Worm (Caenorhabditis elegans) whole organism, young adult: ENCODE data around the gene klo-1.

Experiments
- F57A8.1 ChIP-seq: fragments of 200-800 bp; sonication (Bioruptor generic); optimal IDR thresholded peaks from 2 replicates; lab custom pipeline; 2018; ENCODE audit warnings: mild to moderate bottlenecking, missing genetic modification characterization, moderate library complexity, missing compliant biosample characterization
- Y56A3A.18 ChIP-seq: fragments of 200-800 bp; sonication (Bioruptor generic); IDR thresholded peaks from 2 replicates; pipeline ENCODE4 v1.3.6; 2022; ENCODE audit warnings: missing genetic modification reagents, missing genetic modification characterization, missing compliant biosample characterization
- bed-1 ChIP-seq: fragments of 200-800 bp; sonication (Bioruptor generic); IDR thresholded peaks from 2 replicates; pipeline ENCODE4 v1.3.6; 2022; ENCODE audit warnings: missing genetic modification reagents, missing genetic modification characterization, missing compliant biosample characterization
- ceh-58 ChIP-seq: fragments of 200-800 bp; sonication (Bioruptor generic); IDR thresholded peaks from 2 replicates; pipeline ENCODE4 v1.3.6; 2022; ENCODE audit warnings: missing genetic modification characterization, missing compliant biosample characterization
- lin-35 ChIP-seq, 3 experiments: fragments of 150-350 bp in 2 of 3; sonication (generic microtip) in 1 of 3; optimal IDR thresholded peaks; 2 replicates each; lab custom pipeline; 2014 to 2018; ENCODE audit warnings: missing biosample characterization in 3 of 3, missing genetic modification characterization in 3 of 3, missing genetic modification reagents in 3 of 3
- nhr-90 ChIP-seq: sonication (generic microtip); optimal IDR thresholded peaks from 2 replicates; lab custom pipeline; 2016; ENCODE audit warnings: missing genotype, mild to moderate bottlenecking, missing genetic modification characterization, missing compliant biosample characterization
- rec-8 ChIP-seq, 2 experiments: sonication (generic microtip); optimal IDR thresholded peaks; 2 replicates each; lab custom pipeline; 2016; ENCODE audit warnings: mild to moderate bottlenecking in 2 of 2, missing genetic modification characterization in 2 of 2, missing genetic modification reagents in 2 of 2, missing genotype in 2 of 2, missing biosample characterization in 1 of 2, missing compliant biosample characterization in 1 of 2, moderate library complexity in 1 of 2
- unc-62 ChIP-seq: fragments of 150-350 bp; optimal IDR thresholded peaks from 2 replicates; lab custom pipeline; 2014; ENCODE audit warnings: missing biosample characterization, missing genetic modification reagents, missing genetic modification characterization

- TF ChIP-seq ceh-58 (GFP tag; lab: Robert Waterston, UW), result no peak
- no peak for TF ChIP-seq F57A8.1
- TF ChIP-seq rec-8 (tag; optimal IDR thresholded peaks at IDR 0.05; lab: Kevin White, UChicago), result no peak
- no peak for TF ChIP-seq Y56A3A.18 (GFP tag; lab: Robert Waterston, UW)
- TF ChIP-seq nhr-90 (tag; lab: Kevin White, UChicago), result no peak
- no peak for TF ChIP-seq bed-1 (GFP tag; lab: Robert Waterston, UW)
- no peak for TF ChIP-seq unc-62 (GFP tag; lab: Kevin White, UChicago)
- TF ChIP-seq lin-35 (GFP tag; optimal IDR thresholded peaks at IDR 0.05; lab: Kevin White, UChicago), result no peak
Observed at ce11 chrIV:7770162-7770561, 22.1 kb upstream of the klo-1 start, which contains the start of gene rdl-1.
